Worm (Caenorhabditis elegans): Measurements from ENCODE around the gene clec-141.

The clec-141 gene

DNA sequence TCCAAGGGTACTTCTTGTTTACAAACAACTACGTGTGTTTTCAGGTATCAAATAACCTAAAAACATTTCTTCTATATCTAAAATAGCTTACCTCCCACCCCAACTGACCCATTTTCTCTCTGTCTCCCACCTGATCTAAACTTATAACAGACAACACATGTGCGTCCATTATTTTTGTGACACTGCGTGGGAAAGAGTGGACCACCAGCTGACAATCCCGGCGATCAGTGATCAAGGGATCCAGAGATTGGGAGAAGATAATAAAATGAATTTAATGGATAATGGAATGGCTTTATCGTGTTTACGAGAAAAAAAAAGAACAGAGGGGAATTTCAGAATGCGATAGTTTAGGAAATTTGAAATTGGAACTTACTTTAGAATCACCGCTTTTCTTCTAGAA lies 41.8 kb upstream of the clec-141 start:
- TF ChIP-seq mab-5 (tag; optimal IDR thresholded peaks at IDR 0.05): no peak
- TF ChIP-seq unc-62 (GFP tag; optimal IDR thresholded peaks at IDR 0.05): peak; percentile 8
- no peak for TF ChIP-seq nhr-28 (tag; optimal IDR thresholded peaks at IDR 0.05)
- peak; percentile 87 for TF ChIP-seq hlh-1 (tag; optimal IDR thresholded peaks at IDR 0.05)

DNA sequence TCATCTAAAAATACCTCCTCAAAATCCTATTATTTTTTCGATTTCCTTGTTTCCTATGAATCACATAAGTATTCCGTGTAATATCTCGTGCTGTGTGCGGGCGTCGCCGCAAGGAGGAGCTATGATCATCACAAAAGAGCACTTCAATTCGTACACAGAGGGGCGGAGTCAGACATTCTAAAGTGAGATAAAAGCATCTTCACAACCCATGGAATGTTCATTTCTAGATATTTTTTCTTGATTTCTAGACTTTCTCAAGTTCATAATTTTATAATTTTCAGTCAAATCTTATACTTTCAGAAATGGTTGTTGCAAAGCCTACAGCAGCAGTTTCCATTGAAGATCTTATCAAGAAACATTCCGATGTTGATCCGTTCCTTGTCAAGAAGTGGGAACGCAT lies 39.9 kb upstream of the clec-141 start, which contains the start of gene cex-1:
TSS of gene cex-1 (plus strand) at position 301 of the 400 bp plus-strand sequence.
- no peak for TF ChIP-seq nhr-2 (tag; optimal IDR thresholded peaks at IDR 0.05)
- TF ChIP-seq ceh-83 (GFP tag; optimal IDR thresholded peaks at IDR 0.05): no peak
- no peak for TF ChIP-seq mep-1 (tag; optimal IDR thresholded peaks at IDR 0.05)
- TF ChIP-seq ceh-39 (tag; optimal IDR thresholded peaks at IDR 0.05): no peak
- TF ChIP-seq pha-4 (tag; optimal IDR thresholded peaks at IDR 0.05): no peak
- TF ChIP-seq sem-2 (GFP tag; optimal IDR thresholded peaks at IDR 0.05): no peak
- TF ChIP-seq nhr-76 (tag; optimal IDR thresholded peaks at IDR 0.05): no peak
- no peak for TF ChIP-seq elt-3 (tag; optimal IDR thresholded peaks at IDR 0.05)
- no peak for TF ChIP-seq unc-120 (tag; optimal IDR thresholded peaks at IDR 0.05; ENCODE audit: poor library complexity, severe bottlenecking)
- no peak for TF ChIP-seq ztf-11 (tag; optimal IDR thresholded peaks at IDR 0.05)

DNA sequence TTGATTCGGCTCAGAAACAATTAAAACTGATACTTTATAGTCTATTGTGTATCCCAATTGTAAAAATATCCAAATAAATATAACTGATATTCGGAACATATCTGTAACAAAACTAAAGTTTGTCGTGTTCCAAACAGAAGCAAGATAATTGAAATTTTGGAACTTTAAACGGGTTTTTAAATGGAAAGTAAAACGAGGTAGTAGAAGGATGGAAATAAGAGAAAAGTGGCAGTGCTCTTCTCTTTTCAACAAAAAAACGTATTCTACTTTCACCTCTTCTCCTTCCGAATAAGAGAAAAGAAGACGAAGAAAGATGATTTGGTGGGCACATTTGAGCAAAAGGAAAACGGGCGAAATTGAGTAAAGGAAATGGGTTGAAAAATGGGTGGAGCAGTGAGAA lies 39.1 kb upstream of the clec-141 start, which contains the start of gene nmr-1:
TSS of gene nmr-1 (minus strand) at position 101 of the 400 bp plus-strand sequence.
- no peak for TF ChIP-seq elt-1 (tag; optimal IDR thresholded peaks at IDR 0.05; ENCODE audit: borderline replicate concordance, insufficient read depth)
- no peak for TF ChIP-seq lin-32 (GFP tag; optimal IDR thresholded peaks at IDR 0.05)
- TF ChIP-seq sem-2 (GFP tag; optimal IDR thresholded peaks at IDR 0.05): no peak
- no peak for TF ChIP-seq cnd-1 (tag; optimal IDR thresholded peaks at IDR 0.05)
- no peak for TF ChIP-seq bed-3 (GFP tag; optimal IDR thresholded peaks at IDR 0.05)
- TF ChIP-seq ztf-11 (tag; optimal IDR thresholded peaks at IDR 0.05): no peak
- no peak for TF ChIP-seq blmp-1 (tag; optimal IDR thresholded peaks at IDR 0.05)
- TF ChIP-seq unc-39 (tag; optimal IDR thresholded peaks at IDR 0.05): no peak
- TF ChIP-seq flh-1 (GFP tag; optimal IDR thresholded peaks at IDR 0.05): no peak
- no peak for TF ChIP-seq nhr-28 (tag; optimal IDR thresholded peaks at IDR 0.05)
- no peak for TF ChIP-seq ceh-43 (GFP tag; optimal IDR thresholded peaks at IDR 0.05)
- no peak for TF ChIP-seq zip-8 (tag; optimal IDR thresholded peaks at IDR 0.05)
- TF ChIP-seq lsy-2 (tag; optimal IDR thresholded peaks at IDR 0.05): no peak
- TF ChIP-seq nhr-237 (tag; optimal IDR thresholded peaks at IDR 0.05): no peak

DNA sequence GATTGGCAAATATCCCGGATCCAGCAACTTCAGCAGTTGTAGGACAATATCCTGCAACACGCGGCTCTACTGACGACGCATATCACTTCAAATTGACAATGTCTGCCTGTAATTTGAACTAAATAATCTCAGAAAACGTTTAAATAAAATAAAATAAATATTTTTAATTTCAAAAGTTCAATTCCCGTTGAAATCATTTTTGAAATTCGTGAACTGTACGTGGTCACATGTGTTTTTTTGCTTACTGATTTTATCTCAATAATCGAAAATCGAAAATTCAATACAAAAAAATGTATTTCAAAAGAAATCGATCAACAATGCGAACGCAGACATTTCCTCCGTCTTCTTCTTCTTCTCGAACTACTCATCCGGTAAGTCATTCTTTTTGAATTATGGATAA lies 30.1 kb upstream of the clec-141 start, which contains the start of gene F07F6.1:
TSS of gene F07F6.1 (plus strand) at position 301 of the 400 bp plus-strand sequence.
- TF ChIP-seq mab-5 (tag; optimal IDR thresholded peaks at IDR 0.05) (no peak), sptf-1 (tag; optimal IDR thresholded peaks at IDR 0.05) (no peak), lin-13 (tag; optimal IDR thresholded peaks at IDR 0.05) (no peak), unc-120 (tag; optimal IDR thresholded peaks at IDR 0.05; ENCODE audit: poor library complexity, severe bottlenecking) (no peak), lin-32 (GFP tag; optimal IDR thresholded peaks at IDR 0.05) (no peak), cnd-1 (tag; optimal IDR thresholded peaks at IDR 0.05) (no peak), nhr-28 (tag; optimal IDR thresholded peaks at IDR 0.05) (no peak), ceh-39 (tag; optimal IDR thresholded peaks at IDR 0.05) (no peak), blmp-1 (tag; optimal IDR thresholded peaks at IDR 0.05) (no peak), ces-1 (GFP tag; optimal IDR thresholded peaks at IDR 0.05) (no peak), sem-2 (GFP tag; optimal IDR thresholded peaks at IDR 0.05) (no peak), hlh-1 (tag; optimal IDR thresholded peaks at IDR 0.05) (no peak), mls-2 (tag; optimal IDR thresholded peaks at IDR 0.05) (no peak), pha-4 (tag; optimal IDR thresholded peaks at IDR 0.05) (no peak), elt-1 (tag; optimal IDR thresholded peaks at IDR 0.05; ENCODE audit: borderline replicate concordance, insufficient read depth) (no peak), unc-62 (GFP tag; optimal IDR thresholded peaks at IDR 0.05) (no peak), snpc-4 (tag; optimal IDR thresholded peaks at IDR 0.05) (no peak), ztf-11 (tag; optimal IDR thresholded peaks at IDR 0.05) (no peak), lsy-2 (tag; optimal IDR thresholded peaks at IDR 0.05) (no peak)

DNA sequence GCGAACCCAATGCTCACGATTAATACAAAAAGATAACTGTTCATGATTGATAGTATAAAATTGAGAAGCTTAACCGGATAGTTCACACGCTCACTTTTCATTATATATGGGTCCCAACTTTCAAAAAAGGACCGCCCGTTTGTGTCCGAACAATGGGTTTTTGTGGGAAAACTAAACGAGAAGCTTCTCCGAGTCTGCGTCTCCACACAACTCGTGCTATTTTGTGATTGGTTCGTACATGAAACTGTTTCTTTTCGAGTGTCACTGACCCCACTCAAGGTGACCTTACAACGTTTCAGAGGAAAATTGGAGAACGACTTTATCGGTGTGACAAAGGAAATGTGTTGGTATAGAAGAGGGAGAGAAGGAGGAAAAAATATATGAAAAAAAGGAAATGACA lies 29.4 kb upstream of the clec-141 start, which contains the start of gene dct-5:
TSS of gene dct-5 (minus strand) at position 101 of the 400 bp plus-strand sequence.
- TF ChIP-seq ceh-43 (GFP tag; optimal IDR thresholded peaks at IDR 0.05): no peak
- no peak for TF ChIP-seq unc-120 (tag; optimal IDR thresholded peaks at IDR 0.05; ENCODE audit: poor library complexity, severe bottlenecking)
- TF ChIP-seq drap-1 (GFP tag; optimal IDR thresholded peaks at IDR 0.05): no peak
- TF ChIP-seq unc-39 (tag; optimal IDR thresholded peaks at IDR 0.05): no peak
- no peak for TF ChIP-seq tbx-8 (GFP tag; optimal IDR thresholded peaks at IDR 0.05)
- TF ChIP-seq mab-5 (tag; optimal IDR thresholded peaks at IDR 0.05): no peak
- no peak for TF ChIP-seq mep-1 (tag; optimal IDR thresholded peaks at IDR 0.05)
- no peak for TF ChIP-seq flh-1 (GFP tag; optimal IDR thresholded peaks at IDR 0.05)
- no peak for TF ChIP-seq bed-3 (GFP tag; optimal IDR thresholded peaks at IDR 0.05)
- TF ChIP-seq blmp-1 (tag; optimal IDR thresholded peaks at IDR 0.05): no peak
- TF ChIP-seq nhr-28 (tag; optimal IDR thresholded peaks at IDR 0.05): no peak
- TF ChIP-seq snpc-4 (tag; optimal IDR thresholded peaks at IDR 0.05): no peak
